Fruit fly (Drosophila melanogaster) whole organism, pupa: ENCODE measurements around the gene CG12522.
A peak's percentile ranks its signal among the peaks of the same experiment; 100 is the strongest.

Source experiments
- CG10348 ChIP-seq: fragments of 200-800 bp; sonication (Bioruptor generic); IDR thresholded peaks from 2 replicates; pipeline ENCODE4 v1.3.6; 2022; ENCODE audit warnings: missing biosample characterization, missing genetic modification characterization
- CG12605 ChIP-seq: fragments of 200-800 bp; sonication (Bioruptor generic); IDR thresholded peaks from 2 replicates; pipeline ENCODE4 v1.3.6; 2022; ENCODE audit warnings: missing biosample characterization, missing genetic modification characterization
- CG13204 ChIP-seq: fragments of 200-800 bp; sonication (Bioruptor generic); optimal IDR thresholded peaks from 2 replicates; lab custom pipeline; 2018; ENCODE audit warnings: missing biosample characterization, mild to moderate bottlenecking, missing genetic modification characterization, moderate library complexity
- CG14655 ChIP-seq: fragments of 200-800 bp; sonication (Bioruptor generic); optimal IDR thresholded peaks from 3 replicates; lab custom pipeline; 2017; ENCODE audit warnings: mild to moderate bottlenecking, missing biosample characterization, missing genetic modification reagents, missing genetic modification characterization
- CG15710 ChIP-seq: fragments of 200-800 bp; sonication (Bioruptor generic); optimal IDR thresholded peaks from 2 replicates; lab custom pipeline; 2018; ENCODE audit warnings: missing biosample characterization, mild to moderate bottlenecking, missing genetic modification characterization, moderate library complexity
- CG17806 ChIP-seq: fragments of 200-800 bp; sonication (Bioruptor generic); optimal IDR thresholded peaks from 2 replicates; lab custom pipeline; 2018; ENCODE audit warnings: missing biosample characterization, mild to moderate bottlenecking, missing genetic modification characterization, moderate library complexity
- CG32121 ChIP-seq: fragments of 200-800 bp; sonication (Bioruptor generic); IDR thresholded peaks from 2 replicates; pipeline ENCODE4 v1.3.6; 2022; ENCODE audit warnings: missing biosample characterization, missing genetic modification characterization
- CG34367 ChIP-seq: fragments of 200-800 bp; sonication (Bioruptor generic); optimal IDR thresholded peaks from 2 replicates; lab custom pipeline; 2018; ENCODE audit warnings: missing biosample characterization, mild to moderate bottlenecking, missing genetic modification characterization
- CG4496 ChIP-seq: fragments of 200-800 bp; sonication (Bioruptor generic); IDR thresholded peaks from 3 replicates; pipeline ENCODE4 v1.3.6; 2022; ENCODE audit warnings: missing biosample characterization, missing genetic modification characterization
- CG8159 ChIP-seq: fragments of 200-800 bp; sonication (Bioruptor generic); optimal IDR thresholded peaks from 3 replicates; lab custom pipeline; 2018; ENCODE audit warnings: missing biosample characterization, mild to moderate bottlenecking, missing genetic modification characterization, moderate library complexity
- CG8301 ChIP-seq: fragments of 200-800 bp; sonication (Bioruptor generic); optimal IDR thresholded peaks from 2 replicates; lab custom pipeline; 2018; ENCODE audit warnings: missing biosample characterization, mild to moderate bottlenecking, missing genetic modification characterization
- CG9948 ChIP-seq: fragments of 200-800 bp; sonication (Bioruptor generic); optimal IDR thresholded peaks from 2 replicates; lab custom pipeline; 2018; ENCODE audit warnings: missing biosample characterization, mild to moderate bottlenecking, missing genetic modification characterization, moderate library complexity
- D1 ChIP-seq: fragments of 200-800 bp; sonication (Bioruptor generic); optimal IDR thresholded peaks from 2 replicates; lab custom pipeline; 2018; ENCODE audit warnings: missing biosample characterization, mild to moderate bottlenecking, missing genetic modification characterization, moderate library complexity
- EcR ChIP-seq: fragments of 200-800 bp; sonication (Bioruptor generic); optimal IDR thresholded peaks from 3 replicates; lab custom pipeline; 2019; ENCODE audit warnings: missing biosample characterization, missing genetic modification characterization, mild to moderate bottlenecking, moderate library complexity, missing genetic modification reagents
- Ets98B ChIP-seq: fragments of 200-800 bp; sonication (Bioruptor generic); IDR thresholded peaks from 2 replicates; pipeline ENCODE4 v1.3.6; 2022; ENCODE audit warnings: missing biosample characterization, missing genetic modification characterization
- Pif1A ChIP-seq: fragments of 200-800 bp; sonication (Bioruptor generic); optimal IDR thresholded peaks from 3 replicates; lab custom pipeline; 2016; ENCODE audit warnings: missing biosample characterization, missing genetic modification characterization
- Pif1B ChIP-seq: fragments of 200-800 bp; sonication (Bioruptor generic); optimal IDR thresholded peaks from 3 replicates; lab custom pipeline; 2016; ENCODE audit warnings: missing biosample characterization, missing genetic modification characterization
- Snoo ChIP-seq: fragments of 200-800 bp; sonication (Bioruptor generic); optimal IDR thresholded peaks from 3 replicates; lab custom pipeline; 2017; ENCODE audit warnings: missing biosample characterization, mild to moderate bottlenecking, missing genetic modification characterization, inconsistent platforms
- fd96Ca ChIP-seq: fragments of 200-800 bp; sonication (Bioruptor generic); IDR thresholded peaks from 3 replicates; pipeline ENCODE4 v1.3.6; 2022; ENCODE audit warnings: missing biosample characterization, missing genetic modification characterization
- gl ChIP-seq: fragments of 200-800 bp; sonication (Bioruptor generic); optimal IDR thresholded peaks from 2 replicates; lab custom pipeline; 2018; ENCODE audit warnings: missing biosample characterization, mild to moderate bottlenecking, missing genetic modification characterization
- rn ChIP-seq: fragments of 200-800 bp; sonication (Bioruptor generic); IDR thresholded peaks from 2 replicates; pipeline ENCODE4 v1.3.6; 2022; ENCODE audit warnings: missing biosample characterization, missing genetic modification characterization

Gene CG12522

dm6 chr3L:11150735-11151287 is 42.8 kb downstream of the CG12522 start, which contains the start of gene CG6216:
TSS of gene CG6216 (minus strand) at chr3L:11150785.
- TF ChIP-seq Snoo (peak; percentile 77), EcR (no peak)

- TF ChIP-seq CG10348 (GFP tag; lab: Robert Waterston, UW) (peak; percentile 15; the same call in 1 of the 2 replicates), rn (GFP tag; lab: Robert Waterston, UW) (peak; percentile 51; the same call in 1 of the 2 replicates), Pif1B (peak; percentile 44), CG34367 (tag; lab: Kevin White, UChicago) (no peak), CG15710 (tag; lab: Kevin White, UChicago) (peak; percentile 19), CG9948 (tag; lab: Kevin White, UChicago) (no peak), CG12605 (GFP tag; lab: Robert Waterston, UW) (peak; percentile 8; the same call in 1 of the 2 replicates), CG14655 (GFP tag; lab: Kevin White, UChicago) (peak; percentile 58), gl (tag; lab: Kevin White, UChicago) (no peak), fd96Ca (GFP tag; lab: Robert Waterston, UW) (peak; percentile 68), CG32121 (GFP tag; lab: Robert Waterston, UW) (peak; percentile 74), Pif1A (GFP tag; lab: Kevin White, UChicago) (peak; percentile 54), Snoo (peak; percentile 23), D1 (tag; lab: Kevin White, UChicago) (no peak), CG17806 (tag; lab: Kevin White, UChicago) (no peak), Ets98B (GFP tag; lab: Robert Waterston, UW) (peak; percentile 77), EcR (no peak), CG8159 (no peak), CG13204 (GFP tag; lab: Kevin White, UChicago) (no peak), CG4496 (peak; percentile 77), CG8301 (peak; percentile 46)
Observed at dm6 chr3L:11155380-11155779, 47.3 kb downstream of the CG12522 start.
